Fruit fly (Drosophila melanogaster) whole organism: Measurements from ENCODE around the gene sog.

ENCODE experiments used
- CG8478 ChIP-seq: fragments of >200 bp; optimal IDR thresholded peaks from 2 replicates; lab custom pipeline; 2018; ENCODE audit warnings: inconsistent platforms
- Dll ChIP-seq: fragments of >200 bp; optimal IDR thresholded peaks from 2 replicates; lab custom pipeline; 2017
- EcR ChIP-seq, 2 experiments: fragments of >200 bp; optimal IDR thresholded peaks; 2 replicates each; lab custom pipeline; 2017; ENCODE audit warnings: missing biosample characterization in 2 of 2, missing genetic modification characterization in 2 of 2, missing genetic modification reagents in 2 of 2
- pan ChIP-seq: fragments of >200 bp; optimal IDR thresholded peaks from 2 replicates; lab custom pipeline; 2017
- psq ChIP-seq: fragments of >200 bp; optimal IDR thresholded peaks from 2 replicates; lab custom pipeline; 2017
- usp ChIP-seq: fragments of >200 bp; optimal IDR thresholded peaks from 2 replicates; lab custom pipeline; 2017; ENCODE audit warnings: missing biosample characterization, missing genetic modification characterization, mixed read lengths

dm6 chrX:15651559-15651958 is 18.3 kb upstream of the sog start:
- TF ChIP-seq CG8478 (no peak), psq (lab: Kevin White, UChicago) (no peak), usp (no peak), EcR (GFP tag; optimal IDR thresholded peaks at IDR 0.05; lab: Kevin White, UChicago) (no peak), pan (no peak), Dll (lab: Kevin White, UChicago) (no peak)
